Worm (Caenorhabditis elegans) whole organism, early embryonic: ENCODE measurements around the gene col-80.

Source experiments
- B0310.2 ChIP-seq: sonication (generic microtip); optimal IDR thresholded peaks from 2 replicates; lab custom pipeline; 2016; ENCODE audit warnings: mild to moderate bottlenecking, missing genetic modification characterization, missing compliant biosample characterization
- F13C5.2 ChIP-seq: sonication (generic microtip); optimal IDR thresholded peaks from 2 replicates; lab custom pipeline; 2017; ENCODE audit warnings: mild to moderate bottlenecking, missing genetic modification characterization, inconsistent platforms, missing compliant biosample characterization
- aly-1 ChIP-seq: sonication (generic microtip); optimal IDR thresholded peaks from 2 replicates; lab custom pipeline; 2016; ENCODE audit warnings: missing genetic modification characterization, missing compliant biosample characterization
- ama-1 ChIP-seq: fragments of 150-350 bp; optimal IDR thresholded peaks from 2 replicates; lab custom pipeline; 2014
- ceh-13 ChIP-seq: fragments of 200-800 bp; sonication (Bioruptor generic); optimal IDR thresholded peaks from 2 replicates; lab custom pipeline; 2018; ENCODE audit warnings: mild to moderate bottlenecking, missing genetic modification characterization, missing compliant biosample characterization
- ceh-36 ChIP-seq: sonication (generic microtip); optimal IDR thresholded peaks from 2 replicates; lab custom pipeline; 2016; ENCODE audit warnings: missing genetic modification characterization, inconsistent platforms, missing compliant biosample characterization
- ets-7 ChIP-seq: sonication (generic microtip); optimal IDR thresholded peaks from 2 replicates; lab custom pipeline; 2016; ENCODE audit warnings: missing genotype, missing genetic modification characterization, missing compliant biosample characterization
- flt-1 ChIP-seq: fragments of 200-800 bp; sonication (Bioruptor generic); IDR thresholded peaks from 2 replicates; pipeline ENCODE4 v1.3.6; 2022; ENCODE audit warnings: missing genetic modification characterization, missing compliant biosample characterization
- hmbx-1 ChIP-seq: sonication (generic microtip); optimal IDR thresholded peaks from 2 replicates; lab custom pipeline; 2016; ENCODE audit warnings: mild to moderate bottlenecking, missing genetic modification characterization, missing compliant biosample characterization
- hmg-4 ChIP-seq: fragments of 200-800 bp; sonication (Bioruptor generic); optimal IDR thresholded peaks from 2 replicates; lab custom pipeline; 2018; ENCODE audit warnings: mild to moderate bottlenecking, missing genetic modification characterization, missing compliant biosample characterization
- hnd-1 ChIP-seq: sonication (generic microtip); optimal IDR thresholded peaks from 2 replicates; lab custom pipeline; 2016; ENCODE audit warnings: missing genetic modification characterization, missing compliant biosample characterization
- pes-1 ChIP-seq: fragments of 200-800 bp; sonication (Bioruptor generic); IDR thresholded peaks from 2 replicates; pipeline ENCODE4 v1.3.6; 2022; ENCODE audit warnings: missing genetic modification reagents, missing genetic modification characterization, missing compliant biosample characterization
- sea-1 ChIP-seq: fragments of 200-800 bp; sonication (Bioruptor generic); conservative IDR thresholded peaks from 2 replicates; pipeline ENCODE4 v1.3.6; 2022; ENCODE audit warnings: missing genetic modification characterization, missing compliant biosample characterization
- tra-4 ChIP-seq: sonication (generic microtip); optimal IDR thresholded peaks from 2 replicates; lab custom pipeline; 2017; ENCODE audit warnings: missing genetic modification characterization, missing compliant biosample characterization

ce11 chrII:10680130-10680529, 26.9 kb upstream of the col-80 start:
- TF ChIP-seq hmbx-1 (tag; lab: Kevin White, UChicago) = no peak
- no peak for TF ChIP-seq hmg-4 (GFP tag; lab: Kevin White, UChicago)
- no peak for TF ChIP-seq ama-1 (lab: Kevin White, UChicago)
- no peak for TF ChIP-seq ceh-13 (GFP tag; lab: Kevin White, UChicago)
- TF ChIP-seq sea-1 = no peak
- no peak for TF ChIP-seq flt-1
- TF ChIP-seq B0310.2 = no peak
- TF ChIP-seq ets-7 (tag; lab: Kevin White, UChicago) = no peak
- no peak for TF ChIP-seq pes-1 (GFP tag; lab: Robert Waterston, UW)
- no peak for TF ChIP-seq tra-4 (tag; lab: Kevin White, UChicago)
- TF ChIP-seq hnd-1 (tag; lab: Kevin White, UChicago) = no peak
- TF ChIP-seq ceh-36 (tag; lab: Kevin White, UChicago) = no peak
- no peak for TF ChIP-seq aly-1 (tag; lab: Kevin White, UChicago)
- TF ChIP-seq F13C5.2 = no peak
